Fruit fly (Drosophila melanogaster): ENCODE results near the gene QIL1.

The QIL1 gene

DNA sequence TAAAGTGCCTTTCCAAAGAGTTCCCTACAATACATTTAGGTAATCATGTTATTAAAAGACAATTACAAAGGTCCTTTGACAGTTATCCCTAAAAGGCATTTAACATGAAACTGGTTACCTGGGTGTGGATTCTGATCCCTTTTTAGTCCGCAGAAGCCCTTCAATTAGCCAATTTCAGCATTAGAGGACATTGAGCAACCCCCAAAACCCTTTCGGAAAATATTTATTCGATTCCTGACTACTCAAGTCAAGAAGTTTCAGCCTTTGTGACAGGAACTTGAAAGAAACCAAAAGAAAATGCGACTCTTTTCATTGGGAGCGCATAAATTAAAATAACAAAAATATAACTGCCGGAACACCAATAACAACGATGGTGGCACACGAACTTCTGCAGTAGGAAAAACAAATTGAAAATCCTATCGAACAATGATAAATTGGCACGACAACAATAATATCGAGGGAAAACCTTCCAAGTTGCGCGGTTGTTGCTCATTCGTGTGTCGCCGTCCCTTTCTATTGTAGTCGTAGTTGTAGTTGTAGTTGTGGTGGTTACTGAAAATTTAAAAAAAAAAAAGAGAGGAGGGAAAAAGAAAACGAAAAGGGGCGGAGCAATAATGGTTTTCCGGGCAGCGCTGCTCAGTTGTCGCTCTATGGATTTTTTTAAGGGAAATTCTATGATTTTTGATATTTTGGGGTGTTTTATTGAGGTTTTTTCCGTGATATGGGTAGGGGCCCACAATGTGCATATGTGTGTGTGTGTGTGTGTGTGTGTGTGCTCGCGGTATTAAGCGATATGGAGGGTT is 19.9 kb upstream of the QIL1 start:
- TF ChIP-seq Eip93F (GFP tag; optimal IDR thresholded peaks at IDR 0.05) (no peak), Sox102F (GFP tag; optimal IDR thresholded peaks at IDR 0.05) (no peak), CG4318 (GFP tag; optimal IDR thresholded peaks at IDR 0.05) (no peak), CG10631 (GFP tag; optimal IDR thresholded peaks at IDR 0.05) (no peak), CG6792 (GFP tag; optimal IDR thresholded peaks at IDR 0.05) (no peak), CG6854 (GFP tag; optimal IDR thresholded peaks at IDR 0.05) (no peak), Ets96B (tag; optimal IDR thresholded peaks at IDR 0.05) (no peak), Eip75B (GFP tag; optimal IDR thresholded peaks at IDR 0.05) (no peak), acj6 (GFP tag; optimal IDR thresholded peaks at IDR 0.05) (no peak), CG8319 (GFP tag; optimal IDR thresholded peaks at IDR 0.05) (no peak), Gug (GFP tag; IDR thresholded peaks at IDR 0.05) (no peak), esn (GFP tag; optimal IDR thresholded peaks at IDR 0.05) (no peak), OdsH (GFP tag; optimal IDR thresholded peaks at IDR 0.05) (no peak), Sox14 (GFP tag; optimal IDR thresholded peaks at IDR 0.05) (no peak)

DNA sequence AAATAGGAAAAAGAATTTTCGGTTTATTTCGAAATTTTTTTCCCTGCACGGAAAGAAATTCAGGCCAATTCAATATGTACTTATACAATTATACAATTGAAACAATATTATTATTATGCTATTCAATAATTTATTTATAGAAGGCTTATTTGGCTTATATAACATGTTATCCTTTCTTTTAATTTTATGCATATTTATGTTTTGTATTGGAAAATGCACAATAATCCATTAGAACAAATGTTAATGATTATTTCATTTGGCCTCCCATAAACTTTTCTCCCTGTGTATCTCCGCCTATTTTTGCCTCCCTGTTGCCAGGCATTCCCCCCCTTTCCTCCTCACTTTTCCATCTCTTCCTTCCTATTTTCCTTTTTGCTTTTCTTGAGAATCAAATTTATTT is 17.9 kb upstream of the QIL1 start:
- TF ChIP-seq CG16779 (tag; optimal IDR thresholded peaks at IDR 0.05) (no peak), net (GFP tag; optimal IDR thresholded peaks at IDR 0.05) (no peak), CG34406 (GFP tag; optimal IDR thresholded peaks at IDR 0.05) (no peak), Sox14 (GFP tag; optimal IDR thresholded peaks at IDR 0.05) (no peak), svp (GFP tag) (no peak), Eip93F (GFP tag; optimal IDR thresholded peaks at IDR 0.05) (no peak)

DNA sequence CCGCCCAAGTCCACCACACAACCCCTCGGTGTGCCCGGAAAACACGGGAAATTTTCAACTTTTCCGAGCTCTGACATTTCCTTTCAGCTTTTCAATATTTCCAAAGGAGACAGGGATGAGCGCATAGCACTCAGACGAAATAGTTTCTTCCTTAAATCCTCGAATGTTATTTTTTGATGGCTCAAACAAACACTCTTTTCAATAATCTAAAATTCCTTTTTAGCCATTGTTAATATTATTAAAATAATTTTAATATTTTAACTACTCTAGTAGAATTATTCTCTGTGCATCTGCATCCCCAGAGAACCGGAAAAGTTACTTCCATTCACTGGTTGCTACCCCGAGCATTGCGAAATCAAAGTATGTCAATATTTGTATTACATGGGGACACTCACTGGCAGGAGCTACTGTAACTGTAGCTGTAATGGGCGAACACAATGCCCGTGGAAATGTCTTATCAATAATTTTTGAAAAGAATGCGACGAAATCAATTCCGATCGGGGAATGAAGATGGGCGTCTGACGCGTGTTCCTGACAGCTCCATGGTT is 8.0 kb upstream of the QIL1 start:
- TF ChIP-seq spab (GFP tag; optimal IDR thresholded peaks at IDR 0.05) (no peak), fkh (GFP tag; optimal IDR thresholded peaks at IDR 0.05) (no peak), CG16779 (tag; optimal IDR thresholded peaks at IDR 0.05) (no peak), CG8119 (GFP tag; IDR thresholded peaks at IDR 0.05) (no peak), Gug (GFP tag; IDR thresholded peaks at IDR 0.05) (no peak), lz (GFP tag; optimal IDR thresholded peaks at IDR 0.05) (no peak), CG6854 (GFP tag; optimal IDR thresholded peaks at IDR 0.05) (no peak), Ets21C (GFP tag; optimal IDR thresholded peaks at IDR 0.05) (no peak), Eip75B (GFP tag; optimal IDR thresholded peaks at IDR 0.05) (no peak), Hr4 (GFP tag; optimal IDR thresholded peaks at IDR 0.05) (no peak), CG11902 (GFP tag; optimal IDR thresholded peaks at IDR 0.05) (no peak)

DNA sequence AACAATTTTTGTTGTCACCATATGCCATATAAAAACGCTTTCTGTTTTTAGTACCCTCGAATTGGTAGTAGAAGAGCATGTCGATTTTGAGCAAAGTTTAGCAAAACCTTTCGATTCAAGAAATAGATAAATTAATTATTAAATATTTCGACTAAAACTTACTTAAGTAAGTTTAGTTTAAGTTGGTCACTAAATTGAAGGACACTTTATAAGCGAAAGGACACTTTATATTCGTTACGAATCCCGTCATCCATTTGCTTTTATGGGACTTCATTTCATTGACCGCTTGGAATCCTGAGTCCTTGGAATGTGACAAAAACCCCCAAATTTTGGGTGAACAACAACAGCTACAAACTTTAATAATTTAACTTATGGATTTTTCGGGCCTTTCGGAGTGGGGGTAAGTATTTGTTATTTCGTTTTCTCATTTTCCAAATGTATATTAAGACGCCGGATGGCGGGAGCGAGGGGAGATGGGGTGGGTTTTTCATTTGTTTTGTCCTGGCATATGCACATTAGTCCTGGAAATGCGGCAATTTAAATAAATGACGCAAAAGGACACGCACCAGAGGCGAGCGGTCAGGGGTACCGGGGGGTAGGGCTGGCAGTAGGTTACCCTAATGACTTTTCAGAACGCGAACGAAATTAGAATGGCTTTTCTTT is 6.8 kb upstream of the QIL1 start:
- TF ChIP-seq CG31627 (GFP tag; optimal IDR thresholded peaks at IDR 0.05) (no peak), Lpt (GFP tag; optimal IDR thresholded peaks at IDR 0.05) (no peak)

DNA sequence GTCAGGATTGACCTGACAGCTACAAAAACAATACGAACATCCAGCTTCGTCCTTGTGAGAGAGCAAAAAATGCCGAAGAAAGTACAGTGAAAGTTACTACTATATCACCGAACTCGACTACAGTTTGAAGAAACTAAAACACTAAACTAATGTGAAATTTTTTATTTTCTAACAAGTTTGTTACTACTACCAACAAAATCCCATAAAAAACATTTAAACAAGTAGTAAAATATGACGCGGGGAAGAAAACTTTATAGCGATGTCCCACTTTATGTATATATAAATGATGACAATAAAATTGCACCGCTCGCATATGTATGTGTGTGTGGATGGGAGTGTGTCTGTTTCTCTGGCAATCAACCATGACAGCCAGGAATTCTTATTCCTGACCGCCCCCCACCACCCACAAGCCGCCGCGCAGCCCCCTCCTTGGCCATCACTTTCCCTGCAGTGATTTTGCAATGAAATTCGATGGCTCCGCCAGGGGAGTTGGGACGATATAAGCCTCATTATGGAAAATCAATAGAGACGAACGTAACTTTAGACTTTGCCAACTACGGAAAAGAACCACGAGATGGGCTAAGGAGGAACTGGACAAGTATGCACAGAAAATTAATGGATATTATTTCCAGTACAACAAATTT is 4.3 kb upstream of the QIL1 start:
- no peak for TF ChIP-seq CG7368 (GFP tag; optimal IDR thresholded peaks at IDR 0.05)
- no peak for TF ChIP-seq Ets21C (GFP tag; optimal IDR thresholded peaks at IDR 0.05)
- no peak for TF ChIP-seq Sox14 (GFP tag; optimal IDR thresholded peaks at IDR 0.05)
- no peak for TF ChIP-seq cyc (GFP tag; optimal IDR thresholded peaks at IDR 0.05)
- TF ChIP-seq OdsH (GFP tag; optimal IDR thresholded peaks at IDR 0.05) = no peak
- TF ChIP-seq Ets96B (tag; optimal IDR thresholded peaks at IDR 0.05) = no peak
- TF ChIP-seq Hr38 (GFP tag; optimal IDR thresholded peaks at IDR 0.05) = no peak
- no peak for TF ChIP-seq Smox (GFP tag; optimal IDR thresholded peaks at IDR 0.05)
- no peak for TF ChIP-seq Met (GFP tag; optimal IDR thresholded peaks at IDR 0.05)
- TF ChIP-seq CG8319 (GFP tag; optimal IDR thresholded peaks at IDR 0.05) = no peak
- TF ChIP-seq achi (GFP tag; optimal IDR thresholded peaks at IDR 0.05) = no peak
- TF ChIP-seq CG11902 (GFP tag; optimal IDR thresholded peaks at IDR 0.05) = no peak
- TF ChIP-seq CG34406 (GFP tag; optimal IDR thresholded peaks at IDR 0.05) = no peak
- no peak for TF ChIP-seq acj6 (GFP tag; optimal IDR thresholded peaks at IDR 0.05)

Measured in whole organism, prepupa.